Worm (Caenorhabditis elegans) whole organism, late embryonic: ENCODE data around the gene lev-9.

Experiments
- C38D4.7 ChIP-seq: fragments of 200-800 bp; sonication (Bioruptor generic); optimal IDR thresholded peaks from 2 replicates; lab custom pipeline; 2018; ENCODE audit warnings: mild to moderate bottlenecking, missing genetic modification characterization, moderate library complexity, missing compliant biosample characterization
- K09A11.1 ChIP-seq: sonication (generic microtip); optimal IDR thresholded peaks from 2 replicates; lab custom pipeline; 2017; ENCODE audit warnings: antibody characterized with exemption, mild to moderate bottlenecking, missing genetic modification characterization, missing compliant biosample characterization; ENCODE audit not compliant: insufficient read depth
- Y22D7AL.16 ChIP-seq: sonication (generic microtip); optimal IDR thresholded peaks from 2 replicates; lab custom pipeline; 2016; ENCODE audit warnings: missing genetic modification characterization, missing compliant biosample characterization
- ama-1 ChIP-seq: fragments of 150-350 bp; optimal IDR thresholded peaks from 2 replicates; lab custom pipeline; 2014
- ceh-14 ChIP-seq: sonication (generic microtip); optimal IDR thresholded peaks from 2 replicates; lab custom pipeline; 2016; ENCODE audit warnings: missing genotype, missing genetic modification characterization, missing compliant biosample characterization
- ceh-31 ChIP-seq: sonication (generic microtip); optimal IDR thresholded peaks from 2 replicates; lab custom pipeline; 2016; ENCODE audit warnings: missing genetic modification characterization, missing compliant biosample characterization
- ceh-6 ChIP-seq: fragments of 200-800 bp; sonication (Bioruptor generic); optimal IDR thresholded peaks from 2 replicates; lab custom pipeline; 2018; ENCODE audit warnings: mild to moderate bottlenecking, missing genetic modification characterization, missing compliant biosample characterization
- che-1 ChIP-seq: sonication (generic microtip); optimal IDR thresholded peaks from 2 replicates; lab custom pipeline; 2016; ENCODE audit warnings: mild to moderate bottlenecking, missing genetic modification characterization, missing compliant biosample characterization
- dmd-4 ChIP-seq: sonication (generic microtip); optimal IDR thresholded peaks from 2 replicates; lab custom pipeline; 2016; ENCODE audit warnings: borderline replicate concordance, missing genetic modification characterization, missing compliant biosample characterization
- elt-2 ChIP-seq: sonication (generic microtip); optimal IDR thresholded peaks from 2 replicates; lab custom pipeline; 2016; ENCODE audit warnings: missing genetic modification reagents, missing genetic modification characterization, missing compliant biosample characterization
- elt-4 ChIP-seq: sonication (generic microtip); optimal IDR thresholded peaks from 2 replicates; lab custom pipeline; 2016; ENCODE audit warnings: missing genetic modification characterization, missing compliant biosample characterization
- ets-4 ChIP-seq: sonication (generic microtip); optimal IDR thresholded peaks from 2 replicates; lab custom pipeline; 2016; ENCODE audit warnings: missing genetic modification characterization, missing compliant biosample characterization
- fax-1 ChIP-seq: sonication (generic microtip); optimal IDR thresholded peaks from 2 replicates; lab custom pipeline; 2016; ENCODE audit warnings: missing genotype, missing genetic modification characterization, missing compliant biosample characterization
- fkh-10 ChIP-seq: fragments of 150-350 bp; optimal IDR thresholded peaks from 2 replicates; lab custom pipeline; 2014; ENCODE audit warnings: missing biosample characterization, missing genetic modification reagents, missing genetic modification characterization
- fkh-6 ChIP-seq: sonication (generic microtip); optimal IDR thresholded peaks from 2 replicates; lab custom pipeline; 2016; ENCODE audit warnings: missing genetic modification characterization, missing compliant biosample characterization
- gmeb-2 ChIP-seq: sonication (generic microtip); optimal IDR thresholded peaks from 2 replicates; lab custom pipeline; 2016; ENCODE audit warnings: missing genetic modification characterization, inconsistent platforms, missing compliant biosample characterization
- hlh-13 ChIP-seq: fragments of 200-800 bp; sonication (Bioruptor generic); optimal IDR thresholded peaks from 2 replicates; lab custom pipeline; 2018; ENCODE audit warnings: mild to moderate bottlenecking, missing genetic modification characterization, missing compliant biosample characterization
- madf-2 ChIP-seq: sonication (generic microtip); optimal IDR thresholded peaks from 2 replicates; lab custom pipeline; 2017; ENCODE audit warnings: missing genetic modification characterization, missing compliant biosample characterization
- mec-3 ChIP-seq: sonication (generic microtip); optimal IDR thresholded peaks from 2 replicates; lab custom pipeline; 2016; ENCODE audit warnings: borderline replicate concordance, missing genetic modification characterization, missing compliant biosample characterization
- nhr-232 ChIP-seq: sonication (generic microtip); optimal IDR thresholded peaks from 2 replicates; lab custom pipeline; 2016; ENCODE audit warnings: missing genetic modification characterization, missing compliant biosample characterization
- pax-1 ChIP-seq: fragments of 150-350 bp; optimal IDR thresholded peaks from 2 replicates; lab custom pipeline; 2014; ENCODE audit warnings: missing biosample characterization, missing genetic modification characterization
- pha-4 ChIP-seq: fragments of 150-350 bp; optimal IDR thresholded peaks from 2 replicates; lab custom pipeline; 2018; ENCODE audit warnings: missing biosample characterization, missing genetic modification reagents, missing genetic modification characterization
- pros-1 ChIP-seq: fragments of 150-350 bp; optimal IDR thresholded peaks from 2 replicates; lab custom pipeline; 2014; ENCODE audit warnings: missing biosample characterization, missing genetic modification reagents, missing genetic modification characterization
- rnt-1 ChIP-seq: sonication (generic microtip); optimal IDR thresholded peaks from 2 replicates; lab custom pipeline; 2016; ENCODE audit warnings: missing genetic modification characterization, missing compliant biosample characterization
- tbx-7 ChIP-seq: sonication (generic microtip); optimal IDR thresholded peaks from 2 replicates; lab custom pipeline; 2016; ENCODE audit warnings: missing genotype, missing genetic modification characterization, missing compliant biosample characterization
- ttx-3 ChIP-seq: sonication (generic microtip); optimal IDR thresholded peaks from 2 replicates; lab custom pipeline; 2016; ENCODE audit warnings: missing genetic modification reagents, missing genetic modification characterization, missing compliant biosample characterization
- unc-3 ChIP-seq, 2 experiments: fragments of 200-800 bp in 1 of 2; sonication (Bioruptor generic) in 1 of 2; sonication (generic microtip) in 1 of 2; conservative IDR thresholded peaks in 1 of 2; optimal IDR thresholded peaks in 1 of 2; 2 replicates each; pipeline versions ENCODE4 v1.3.6 to Lab custom; 2016 to 2022; ENCODE audit warnings: missing compliant biosample characterization in 2 of 2, missing genetic modification characterization in 2 of 2, missing genetic modification reagents in 1 of 2
- unc-42 ChIP-seq: sonication (generic microtip); optimal IDR thresholded peaks from 2 replicates; lab custom pipeline; 2016; ENCODE audit warnings: missing genotype, missing genetic modification characterization, missing compliant biosample characterization
- unc-55 ChIP-seq: sonication (generic microtip); optimal IDR thresholded peaks from 2 replicates; lab custom pipeline; 2017; ENCODE audit warnings: missing biosample characterization, missing genetic modification reagents, missing genetic modification characterization
- unc-86 ChIP-seq: sonication (generic microtip); optimal IDR thresholded peaks from 2 replicates; lab custom pipeline; 2016; ENCODE audit warnings: missing genetic modification characterization, missing compliant biosample characterization
- zip-5 ChIP-seq: sonication (generic microtip); optimal IDR thresholded peaks from 2 replicates; lab custom pipeline; 2016; ENCODE audit warnings: missing genetic modification characterization, missing compliant biosample characterization
- ztf-16 ChIP-seq: sonication (generic microtip); optimal IDR thresholded peaks from 2 replicates; lab custom pipeline; 2017; ENCODE audit warnings: missing genetic modification characterization, missing compliant biosample characterization

lev-9 gene

DNA sequence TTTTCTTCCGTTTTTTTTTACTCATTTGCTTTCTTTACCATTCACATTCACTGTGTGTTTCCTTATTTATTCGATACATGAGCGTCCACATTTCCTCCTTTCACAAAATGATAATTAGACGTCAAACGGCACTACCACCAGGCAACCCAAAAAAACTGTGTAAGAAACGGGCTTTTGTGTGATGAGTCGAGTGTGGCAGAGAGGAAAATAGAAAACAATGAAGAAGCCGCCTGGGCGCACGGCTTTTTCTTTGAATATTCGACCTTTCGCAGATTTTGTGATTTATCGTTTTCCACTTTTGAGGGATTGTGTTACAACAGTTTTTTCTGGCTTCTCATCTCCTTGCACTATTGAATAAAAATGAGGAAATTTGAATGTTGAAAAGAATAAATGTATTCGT lies 13.2 kb downstream of the lev-9 start:
- TF ChIP-seq unc-86 (no peak), ztf-16 (tag; lab: Kevin White, UChicago) (no peak), ttx-3 (tag; lab: Kevin White, UChicago) (no peak), gmeb-2 (tag; lab: Kevin White, UChicago) (no peak), rnt-1 (no peak), pax-1 (tag; lab: Kevin White, UChicago) (no peak), unc-3 (GFP tag; conservative IDR thresholded peaks at IDR 0.05; lab: Robert Waterston, UW) (no peak), unc-3 (tag; optimal IDR thresholded peaks at IDR 0.05; lab: Kevin White, UChicago) (no peak), fkh-10 (GFP tag; lab: Kevin White, UChicago) (no peak), C38D4.7 (GFP tag; lab: Kevin White, UChicago) (no peak), hlh-13 (GFP tag; lab: Kevin White, UChicago) (no peak), elt-2 (tag; lab: Kevin White, UChicago) (no peak), pros-1 (tag; lab: Kevin White, UChicago) (no peak), tbx-7 (tag; lab: Kevin White, UChicago) (no peak), unc-42 (no peak), mec-3 (tag; lab: Kevin White, UChicago) (no peak), ceh-6 (GFP tag; lab: Kevin White, UChicago) (no peak)

ce11 chrX:6277252-6277651 lies 14.3 kb downstream of the lev-9 start:
- TF ChIP-seq mec-3 (tag; lab: Kevin White, UChicago), result no peak
- TF ChIP-seq pax-1 (tag; lab: Kevin White, UChicago), result no peak
- no peak for TF ChIP-seq ceh-14 (tag; lab: Kevin White, UChicago)
- TF ChIP-seq ama-1, result no peak

- TF ChIP-seq elt-4 (tag; lab: Kevin White, UChicago), result no peak
- no peak for TF ChIP-seq che-1 (tag; lab: Kevin White, UChicago)
- no peak for TF ChIP-seq ama-1
- no peak for TF ChIP-seq fkh-6 (tag; lab: Kevin White, UChicago)
- no peak for TF ChIP-seq pha-4 (tag; lab: Kevin White, UChicago)
- no peak for TF ChIP-seq elt-2 (tag; lab: Kevin White, UChicago)
These were observed 14.8 kb downstream of the lev-9 start for ce11 chrX:6276701-6277100.

DNA sequence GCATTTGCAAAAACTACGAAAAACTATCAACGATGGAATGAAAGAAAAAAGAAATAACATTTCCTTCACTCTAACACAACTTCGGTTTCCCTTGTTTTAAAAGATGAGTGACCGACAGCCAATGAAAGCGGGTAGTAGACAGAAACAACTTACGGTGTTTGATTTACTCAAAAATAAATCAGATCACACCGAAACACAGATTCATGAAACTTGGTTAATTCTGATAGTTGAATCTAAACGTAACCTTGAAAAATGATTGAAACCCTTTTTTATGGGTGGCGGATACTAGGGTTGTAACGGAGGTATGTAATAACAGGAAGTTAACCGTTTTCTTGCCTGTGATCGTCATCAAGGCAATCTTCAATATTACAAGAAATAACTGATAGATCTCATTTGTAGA lies 16.2 kb downstream of the lev-9 start:
- TF ChIP-seq dmd-4 (tag; lab: Kevin White, UChicago), result no peak
- TF ChIP-seq madf-2 (tag; lab: Kevin White, UChicago), result no peak
- no peak for TF ChIP-seq ets-4 (tag; lab: Kevin White, UChicago)
- TF ChIP-seq unc-55 (GFP tag; lab: Kevin White, UChicago), result no peak
- no peak for TF ChIP-seq nhr-232 (tag; lab: Kevin White, UChicago)
- no peak for TF ChIP-seq pros-1 (tag; lab: Kevin White, UChicago)
- no peak for TF ChIP-seq fkh-10 (GFP tag; lab: Kevin White, UChicago)
- TF ChIP-seq, all 69 proteins: peak for 0

DNA sequence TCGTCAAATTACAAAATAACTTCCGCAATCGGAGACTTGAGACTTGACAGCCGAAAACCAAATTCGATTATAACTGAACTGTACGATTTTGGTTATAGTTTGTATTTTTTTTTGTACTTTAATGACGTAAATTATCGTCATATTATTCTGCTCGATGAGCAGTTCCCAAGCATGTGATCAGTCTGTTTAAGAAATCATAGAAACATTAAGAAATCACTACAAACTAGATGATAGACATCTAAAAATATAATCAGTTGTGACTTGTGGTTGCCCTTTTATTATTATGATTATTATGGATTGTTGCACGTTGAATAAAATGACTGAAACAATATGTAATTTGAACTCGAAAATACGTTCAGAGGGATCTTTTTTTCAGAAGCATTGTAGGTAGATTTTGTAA lies 17.3 kb downstream of the lev-9 start:
- TF ChIP-seq ets-4 (tag; lab: Kevin White, UChicago) (no peak), che-1 (tag; lab: Kevin White, UChicago) (no peak)

DNA sequence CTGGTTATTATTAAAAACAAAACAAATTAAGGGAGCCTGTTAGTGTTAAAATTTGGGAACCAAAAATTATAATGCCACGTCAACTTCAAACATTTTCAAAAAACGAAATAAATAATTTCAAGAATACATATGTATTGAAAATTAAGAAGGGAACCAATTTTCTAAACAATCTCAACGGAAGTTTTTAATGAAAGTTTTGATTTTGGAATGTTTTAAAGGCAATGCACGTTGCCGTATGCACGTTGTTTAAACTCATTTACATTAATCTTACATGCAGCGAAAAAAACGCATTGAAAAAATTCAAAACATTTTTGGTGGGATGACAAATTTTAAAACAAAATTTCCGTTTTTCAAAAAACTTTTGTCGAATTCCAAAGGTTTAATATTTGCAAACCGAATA lies 17.8 kb downstream of the lev-9 start:
- no peak for TF ChIP-seq elt-2 (tag; lab: Kevin White, UChicago)
- no peak for TF ChIP-seq ceh-6 (GFP tag; lab: Kevin White, UChicago)
- no peak for TF ChIP-seq ama-1
- no peak for TF ChIP-seq K09A11.1
- no peak for TF ChIP-seq C38D4.7 (GFP tag; lab: Kevin White, UChicago)
- TF ChIP-seq tbx-7 (tag; lab: Kevin White, UChicago), result no peak

- no peak for TF ChIP-seq K09A11.1
- no peak for TF ChIP-seq Y22D7AL.16 (tag; lab: Kevin White, UChicago)
- TF ChIP-seq elt-2 (tag; lab: Kevin White, UChicago), result peak; percentile 62
- TF ChIP-seq C38D4.7 (GFP tag; lab: Kevin White, UChicago), result no peak
- no peak for TF ChIP-seq ceh-31
- TF ChIP-seq zip-5 (tag; lab: Kevin White, UChicago), result no peak
- no peak for TF ChIP-seq fax-1
These were observed 19.8 kb downstream of the lev-9 start, which contains the start of gene lro-1 for ce11 chrX:6271718-6272117. lro-1 (plus strand) TSS chrX:6272089.
